Worm (Caenorhabditis elegans): ENCODE results near the gene nnt-1.

DNA sequence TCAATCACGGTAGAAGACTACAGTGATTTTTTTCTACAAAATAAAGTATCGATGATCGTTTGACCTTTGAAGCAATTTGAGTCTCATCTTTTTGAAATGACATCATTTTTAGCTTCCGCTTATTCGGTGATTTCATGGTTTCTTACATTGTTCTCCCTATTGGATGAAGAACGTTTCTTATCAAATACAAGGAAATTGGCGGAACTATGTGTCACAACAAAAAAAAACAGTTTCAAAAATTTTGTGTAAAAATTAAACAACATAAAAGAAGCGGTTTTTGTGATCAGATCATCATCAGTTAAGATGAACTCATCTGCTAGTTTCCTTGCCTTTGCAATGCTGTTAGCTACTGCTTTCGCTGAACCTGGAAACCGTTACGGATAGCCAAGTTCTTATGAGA is 34.4 kb upstream of the nnt-1 start, which contains the start of gene C45B2.8:
- TF ChIP-seq aly-2 (tag; optimal IDR thresholded peaks at IDR 0.05) (no peak), nhr-77 (tag; optimal IDR thresholded peaks at IDR 0.05) (no peak), pqm-1 (tag; optimal IDR thresholded peaks at IDR 0.05) (no peak), blmp-1 (tag; optimal IDR thresholded peaks at IDR 0.05) (no peak), grh-1 (GFP tag; IDR thresholded peaks at IDR 0.05) (no peak), zag-1 (tag; optimal IDR thresholded peaks at IDR 0.05) (no peak), nhr-71 (tag; optimal IDR thresholded peaks at IDR 0.05) (no peak)
